Worm (Caenorhabditis elegans) whole organism, dauer: ENCODE measurements around the gene F26F2.8.
"Not testable (repeated sequence)": the region's sequence is repeated elsewhere in the genome, so short reads cannot be mapped to it uniquely, and the experiment has no call there.

Experiments
- unc-62 ChIP-seq: sonication (generic microtip); optimal IDR thresholded peaks from 2 replicates; lab custom pipeline; 2017; ENCODE audit warnings: missing biosample characterization, missing genetic modification reagents, missing genetic modification characterization

Gene F26F2.8

ce11 chrV:20579534-20579933, at the start of gene F26F2.8:
Gene F26F2.8 (plus strand): TSS chrV:20579546.
- TF ChIP-seq unc-62 (GFP tag; lab: Kevin White, UChicago): no peak

ce11 chrV:20534072-20534471, 45.3 kb upstream of the F26F2.8 start, which contains the start of gene famh-161:
Gene famh-161 (minus strand): TSS chrV:20534172.
- TF ChIP-seq unc-62 (GFP tag; lab: Kevin White, UChicago): no peak

- TF ChIP-seq unc-62 (GFP tag; lab: Kevin White, UChicago): no peak
These were observed 43.1 kb upstream of the F26F2.8 start, which contains the start of gene Y38H6C.15 for ce11 chrV:20536208-20536607. Gene Y38H6C.15 (minus strand): TSS chrV:20536308.

ce11 chrV:20539055-20539454, 40.3 kb upstream of the F26F2.8 start, which contains the start of gene Y38H6C.16:
Gene Y38H6C.16 (minus strand): TSS chrV:20539347.
- TF ChIP-seq unc-62 (GFP tag; lab: Kevin White, UChicago): no peak

- TF ChIP-seq unc-62 (GFP tag; lab: Kevin White, UChicago): no peak
These were observed 35.3 kb upstream of the F26F2.8 start, which contains the start of gene slc-36.3 for ce11 chrV:20544092-20544491. Gene slc-36.3 (minus strand): TSS chrV:20544192.

ce11 chrV:20544610-20545009, 34.7 kb upstream of the F26F2.8 start:
- no peak for TF ChIP-seq unc-62 (GFP tag; lab: Kevin White, UChicago)

ce11 chrV:20545742-20546141, 33.6 kb upstream of the F26F2.8 start:
- no peak for TF ChIP-seq unc-62 (GFP tag; lab: Kevin White, UChicago)

- TF ChIP-seq unc-62 (GFP tag; lab: Kevin White, UChicago): no peak
These were observed 32.3 kb upstream of the F26F2.8 start, which contains the start of gene Y38H6C.18 for ce11 chrV:20547048-20547447. Gene Y38H6C.18 (minus strand): TSS chrV:20547148.

ce11 chrV:20551096-20551495, 28.2 kb upstream of the F26F2.8 start, which contains the start of gene Y38H6C.20:
Gene Y38H6C.20 (minus strand): TSS chrV:20551196.
- no peak for TF ChIP-seq unc-62 (GFP tag; lab: Kevin White, UChicago)

- TF ChIP-seq unc-62 (GFP tag; lab: Kevin White, UChicago): no peak
These were observed 26.4 kb upstream of the F26F2.8 start, which contains the start of gene vmo-1 for ce11 chrV:20552971-20553370. Gene vmo-1 (minus strand): TSS chrV:20553071.

ce11 chrV:20555120-20555519, 24.2 kb upstream of the F26F2.8 start, which contains the start of gene Y38H6C.21:
Gene Y38H6C.21 (minus strand): TSS chrV:20555267.
- TF ChIP-seq unc-62 (GFP tag; lab: Kevin White, UChicago): no peak

ce11 chrV:20556260-20556659, 23.1 kb upstream of the F26F2.8 start, which contains the start of gene Y38H6C.23:
Gene Y38H6C.23 (minus strand): TSS chrV:20556360.
- no peak for TF ChIP-seq unc-62 (GFP tag; lab: Kevin White, UChicago)

ce11 chrV:20558270-20558669, 21.1 kb upstream of the F26F2.8 start, which contains the start of gene abf-4:
Gene abf-4 (minus strand): TSS chrV:20558370.
- TF ChIP-seq unc-62 (GFP tag; lab: Kevin White, UChicago): no peak

- TF ChIP-seq unc-62 (GFP tag; lab: Kevin White, UChicago): no peak
These were observed 17.6 kb upstream of the F26F2.8 start, which contains the start of gene F26F2.1 for ce11 chrV:20561795-20562194. Gene F26F2.1 (minus strand): TSS chrV:20561895.

- not testable (repeated sequence) for TF ChIP-seq unc-62 (GFP tag; lab: Kevin White, UChicago)
These were observed 15.3 kb upstream of the F26F2.8 start, which contains the start of gene F26F2.13 for ce11 chrV:20564054-20564453. Gene F26F2.13 (plus strand): TSS chrV:20564354.

ce11 chrV:20566454-20566853, 12.9 kb upstream of the F26F2.8 start, which contains the start of gene F26F2.3:
Gene F26F2.3 (minus strand): TSS chrV:20566554.
- TF ChIP-seq unc-62 (GFP tag; lab: Kevin White, UChicago): no peak

ce11 chrV:20568995-20569394, 10.4 kb upstream of the F26F2.8 start, which contains the start of gene F26F2.4:
Gene F26F2.4 (plus strand): TSS chrV:20569295.
- TF ChIP-seq unc-62 (GFP tag; lab: Kevin White, UChicago): not testable (repeated sequence)
